Worm (Caenorhabditis elegans) whole organism, L2 larva: Measurements from ENCODE around the gene F01F1.14.

Experiments
- lsy-2 ChIP-seq, 2 experiments: fragments of 150-350 bp in 1 of 2; sonication (generic microtip) in 1 of 2; optimal IDR thresholded peaks; 2 replicates each; lab custom pipeline; 2014 to 2017; ENCODE audit warnings: missing biosample characterization in 2 of 2, missing genetic modification characterization in 2 of 2
- unc-62 ChIP-seq: fragments of 150-350 bp; optimal IDR thresholded peaks from 2 replicates; lab custom pipeline; 2014; ENCODE audit warnings: missing biosample characterization, missing genetic modification reagents, missing genetic modification characterization

DNA sequence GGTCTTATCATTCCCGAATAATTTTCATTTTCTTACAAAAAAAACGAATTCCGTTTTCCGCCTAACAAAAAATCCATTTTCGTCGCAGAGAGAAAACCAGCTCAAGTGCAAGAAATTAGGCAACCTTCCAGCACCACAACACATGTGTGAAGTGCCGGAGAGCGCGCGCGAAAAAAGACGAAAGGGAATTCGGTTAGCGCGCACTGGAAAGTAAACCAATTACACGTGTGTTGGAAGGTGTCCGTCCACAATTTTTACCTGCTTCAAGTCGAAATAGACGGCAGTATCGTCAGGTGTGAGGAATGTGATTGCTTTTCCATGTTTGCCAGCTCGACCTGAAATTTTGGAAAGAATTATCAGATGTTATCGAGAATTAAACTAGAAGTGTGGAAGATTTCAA is 48.1 kb downstream of the F01F1.14 start:
- TF ChIP-seq lsy-2 (tag; optimal IDR thresholded peaks at IDR 0.05; lab: Kevin White, UChicago) (no peak), unc-62 (GFP tag; lab: Kevin White, UChicago) (no peak)
